Fruit fly (Drosophila melanogaster) whole organism, wandering third instar larva: Measurements from ENCODE around the gene Trax.
A peak's percentile ranks its signal among the peaks of the same experiment; 100 is the strongest.

Experiments
- Abd-B ChIP-seq: fragments of >200 bp; optimal IDR thresholded peaks from 2 replicates; lab custom pipeline; 2017; ENCODE audit warnings: missing biosample characterization, missing genetic modification characterization
- CG9705 ChIP-seq: fragments of 200-800 bp; sonication (Bioruptor generic); optimal IDR thresholded peaks from 2 replicates; lab custom pipeline; 2018; ENCODE audit warnings: missing biosample characterization, mild to moderate bottlenecking, missing genetic modification characterization
- CrebA ChIP-seq: fragments of 200-800 bp; sonication (Bioruptor generic); optimal IDR thresholded peaks from 2 replicates; lab custom pipeline; 2016; ENCODE audit warnings: missing biosample characterization, mild to moderate bottlenecking, missing genetic modification characterization, borderline replicate concordance
- Dfd ChIP-seq: fragments of >200 bp; optimal IDR thresholded peaks from 2 replicates; lab custom pipeline; 2017; ENCODE audit warnings: missing biosample characterization, missing genetic modification characterization
- HLH106 ChIP-seq: fragments of 200-800 bp; optimal IDR thresholded peaks from 3 replicates; lab custom pipeline; 2019; ENCODE audit warnings: missing biosample characterization, mild to moderate bottlenecking, missing genetic modification characterization, moderate library complexity
- Hnf4 ChIP-seq: fragments of 200-800 bp; sonication (Bioruptor generic); optimal IDR thresholded peaks from 2 replicates; lab custom pipeline; 2016; ENCODE audit warnings: missing biosample characterization, mild to moderate bottlenecking, missing genetic modification characterization
- Hr78 ChIP-seq: fragments of >200 bp; optimal IDR thresholded peaks from 2 replicates; lab custom pipeline; 2017; ENCODE audit warnings: missing biosample characterization, missing genetic modification characterization
- Hr83 ChIP-seq: fragments of 200-300 bp; sonication (Bioruptor generic); optimal IDR thresholded peaks from 2 replicates; lab custom pipeline; 2016; ENCODE audit warnings: missing biosample characterization, mild to moderate bottlenecking, missing genetic modification characterization, moderate library complexity; ENCODE audit not compliant: poor library complexity, severe bottlenecking
- Jra ChIP-seq: sonication (Bioruptor generic); optimal IDR thresholded peaks from 2 replicates; lab custom pipeline; 2016; ENCODE audit warnings: missing biosample characterization, missing genetic modification characterization
- Mio ChIP-seq: sonication (Bioruptor generic); optimal IDR thresholded peaks from 2 replicates; lab custom pipeline; 2016; ENCODE audit warnings: missing biosample characterization, missing genetic modification characterization
- Myc ChIP-seq: fragments of >200 bp; optimal IDR thresholded peaks from 2 replicates; lab custom pipeline; 2017
- N ChIP-seq: fragments of >200 bp; optimal IDR thresholded peaks from 2 replicates; lab custom pipeline; 2018; ENCODE audit warnings: missing biosample characterization, missing external identifiers, missing genetic modification characterization
- OdsH ChIP-seq: fragments of 200-800 bp; sonication (Bioruptor generic); optimal IDR thresholded peaks from 2 replicates; lab custom pipeline; 2016; ENCODE audit warnings: missing biosample characterization, mild to moderate bottlenecking, missing genetic modification characterization
- Rel ChIP-seq, 2 experiments: fragments of 200-800 bp; sonication (Bioruptor generic) in 1 of 2; optimal IDR thresholded peaks; 2 replicates in 1 of 2; 3 replicates in 1 of 2; lab custom pipeline; 2016 to 2019; ENCODE audit warnings: mild to moderate bottlenecking in 2 of 2, missing biosample characterization in 2 of 2, missing genetic modification characterization in 2 of 2, moderate library complexity in 1 of 2
- Sp1 ChIP-seq: fragments of 200-800 bp; sonication (Bioruptor generic); optimal IDR thresholded peaks from 3 replicates; lab custom pipeline; 2019; ENCODE audit warnings: missing biosample characterization, mild to moderate bottlenecking, missing genetic modification characterization, moderate library complexity
- Vsx2 ChIP-seq: fragments of 200-300, 225-300 bp; sonication (Bioruptor generic); optimal IDR thresholded peaks from 2 replicates; lab custom pipeline; 2018; ENCODE audit warnings: missing biosample characterization, missing genetic modification characterization; ENCODE audit not compliant: partially characterized antibody
- brk ChIP-seq: fragments of 200-800 bp; sonication (Bioruptor generic); optimal IDR thresholded peaks from 2 replicates; lab custom pipeline; 2016; ENCODE audit warnings: missing biosample characterization, mild to moderate bottlenecking, missing genetic modification characterization
- dl ChIP-seq, 2 experiments: fragments of 175-275, 200-275 bp in 1 of 2; fragments of 200-275 bp in 1 of 2; sonication (Bioruptor generic); optimal IDR thresholded peaks; lab custom pipeline; 2018; ENCODE audit warnings: mild to moderate bottlenecking in 2 of 2, missing biosample characterization in 2 of 2, missing genetic modification characterization in 2 of 2, moderate library complexity in 2 of 2; ENCODE audit not compliant: partially characterized antibody in 2 of 2, insufficient read depth in 1 of 2
- dsf ChIP-seq: sonication (Bioruptor generic); optimal IDR thresholded peaks from 2 replicates; lab custom pipeline; 2016; ENCODE audit warnings: missing biosample characterization, missing genetic modification characterization, borderline replicate concordance
- ey ChIP-seq: fragments of 200-800 bp; sonication (Bioruptor generic); optimal IDR thresholded peaks from 2 replicates; lab custom pipeline; 2016; ENCODE audit warnings: missing biosample characterization, missing genetic modification characterization
- foxo ChIP-seq, 2 experiments: fragments of 200-800 bp; sonication (Bioruptor generic); optimal IDR thresholded peaks; 2 replicates in 1 of 2; 3 replicates in 1 of 2; lab custom pipeline; 2016 to 2017; ENCODE audit warnings: missing biosample characterization in 2 of 2, missing genetic modification characterization in 2 of 2
- fru ChIP-seq: fragments of 200-800 bp; sonication (Bioruptor generic); optimal IDR thresholded peaks from 3 replicates; lab custom pipeline; 2016; ENCODE audit warnings: missing biosample characterization, mild to moderate bottlenecking, missing genetic modification characterization
- h ChIP-seq: fragments of 200-800 bp; sonication (Bioruptor generic); optimal IDR thresholded peaks from 3 replicates; lab custom pipeline; 2016; ENCODE audit warnings: missing biosample characterization, mild to moderate bottlenecking, missing genetic modification characterization
- jim ChIP-seq: fragments of 175-275, 200-325 bp; sonication (Bioruptor generic); optimal IDR thresholded peaks from 2 replicates; lab custom pipeline; 2016; ENCODE audit warnings: missing biosample characterization, mild to moderate bottlenecking, missing genetic modification characterization
- lola ChIP-seq: fragments of >200 bp; optimal IDR thresholded peaks from 2 replicates; lab custom pipeline; 2017; ENCODE audit warnings: missing biosample characterization, missing genetic modification characterization
- pan ChIP-seq: fragments of >200 bp; optimal IDR thresholded peaks from 2 replicates; lab custom pipeline; 2017
- psq ChIP-seq: fragments of 200-800 bp; sonication (Bioruptor generic); optimal IDR thresholded peaks from 3 replicates; lab custom pipeline; 2017; ENCODE audit warnings: missing biosample characterization, mild to moderate bottlenecking, missing genetic modification characterization, moderate library complexity
- sv ChIP-seq: fragments of 200-800 bp; sonication (Bioruptor generic); optimal IDR thresholded peaks from 3 replicates; lab custom pipeline; 2016; ENCODE audit warnings: missing biosample characterization, missing genetic modification characterization
- tai ChIP-seq: sonication (Bioruptor generic); optimal IDR thresholded peaks from 2 replicates; lab custom pipeline; 2016; ENCODE audit warnings: missing biosample characterization, missing genetic modification characterization
- usp ChIP-seq: fragments of >200 bp; optimal IDR thresholded peaks from 2 replicates; lab custom pipeline; 2017; ENCODE audit warnings: missing biosample characterization, missing genetic modification characterization
- woc ChIP-seq: sonication (Bioruptor generic); optimal IDR thresholded peaks from 2 replicates; lab custom pipeline; 2016; ENCODE audit warnings: missing biosample characterization, mild to moderate bottlenecking, missing genetic modification characterization

Gene Trax

dm6 chr3R:15409110-15409771 lies 47.7 kb downstream of the Trax start:
- TF ChIP-seq ey (GFP tag; lab: Kevin White, UChicago) (peak; percentile 16), CrebA (no peak), Abd-B (GFP tag; lab: Kevin White, UChicago) (no peak), OdsH (GFP tag; lab: Kevin White, UChicago) (no peak), HLH106 (peak; percentile 1), pan (lab: Kevin White, UChicago) (no peak), lola (GFP tag; lab: Kevin White, UChicago) (no peak), usp (GFP tag; lab: Kevin White, UChicago) (no peak), fru (GFP tag; lab: Kevin White, UChicago) (peak; percentile 27), Hr83 (peak; percentile 34), Vsx2 (GFP tag; lab: Kevin White, UChicago) (no peak), Mio (GFP tag; lab: Kevin White, UChicago) (no peak), psq (GFP tag; lab: Kevin White, UChicago) (no peak), dsf (GFP tag; lab: Kevin White, UChicago) (no peak), dl (GFP tag; optimal IDR thresholded peaks at IDR 0.05; lab: Kevin White, UChicago; ENCODE audit: insufficient read depth in 1 of 2, partially characterized antibody in 2 of 2) (no peak), Jra (GFP tag; lab: Kevin White, UChicago) (peak; percentile 10), sv (GFP tag; lab: Kevin White, UChicago) (no peak), foxo (GFP tag; optimal IDR thresholded peaks at IDR 0.05; lab: Kevin White, UChicago) (peak in 1 of 2 experiments; percentile 29), brk (peak; percentile 1), N (no peak), Sp1 (GFP tag; lab: Kevin White, UChicago) (no peak), CG9705 (GFP tag; lab: Kevin White, UChicago) (no peak), h (GFP tag; lab: Kevin White, UChicago) (peak; percentile 34), Myc (lab: Kevin White, UChicago) (no peak)
- TF ChIP-seq, all 38 proteins: peak for 8

dm6 chr3R:15409772-15410688 lies 48.5 kb downstream of the Trax start:
- TF ChIP-seq Hr78 (GFP tag; lab: Kevin White, UChicago) (no peak), HLH106 (peak; percentile 31), Hnf4 (GFP tag; lab: Kevin White, UChicago) (no peak), woc (GFP tag; lab: Kevin White, UChicago) (no peak), foxo (GFP tag; optimal IDR thresholded peaks at IDR 0.05; lab: Kevin White, UChicago) (peak in 1 of 2 experiments; percentile 40), Hr83 (no peak), Sp1 (GFP tag; lab: Kevin White, UChicago) (no peak), ey (GFP tag; lab: Kevin White, UChicago) (no peak), sv (GFP tag; lab: Kevin White, UChicago) (no peak), Mio (GFP tag; lab: Kevin White, UChicago) (no peak), psq (GFP tag; lab: Kevin White, UChicago) (peak; percentile 24), Jra (GFP tag; lab: Kevin White, UChicago) (no peak), fru (GFP tag; lab: Kevin White, UChicago) (no peak), OdsH (GFP tag; lab: Kevin White, UChicago) (no peak), tai (no peak), jim (GFP tag; lab: Kevin White, UChicago) (no peak), Dfd (GFP tag; lab: Kevin White, UChicago) (no peak), brk (no peak), lola (GFP tag; lab: Kevin White, UChicago) (no peak), dl (GFP tag; optimal IDR thresholded peaks at IDR 0.05; lab: Kevin White, UChicago; ENCODE audit: insufficient read depth in 1 of 2, partially characterized antibody in 2 of 2) (no peak), usp (GFP tag; lab: Kevin White, UChicago) (no peak), Rel (GFP tag; optimal IDR thresholded peaks at IDR 0.05; lab: Kevin White, UChicago) (no peak), Rel (tag; optimal IDR thresholded peaks at IDR 0.05; lab: Kevin White, UChicago) (no peak)
